Fruit fly (Drosophila melanogaster) whole organism, wandering third instar larva: ENCODE results near the gene Cyp4d2.

Experiments used
- Abd-B ChIP-seq: fragments of >200 bp; optimal IDR thresholded peaks from 2 replicates; lab custom pipeline; 2017; ENCODE audit warnings: missing biosample characterization, missing genetic modification characterization
- Hr83 ChIP-seq: fragments of 200-300 bp; sonication (Bioruptor generic); optimal IDR thresholded peaks from 2 replicates; lab custom pipeline; 2016; ENCODE audit warnings: missing biosample characterization, mild to moderate bottlenecking, missing genetic modification characterization, moderate library complexity; ENCODE audit not compliant: poor library complexity, severe bottlenecking
- Myc ChIP-seq: fragments of >200 bp; optimal IDR thresholded peaks from 2 replicates; lab custom pipeline; 2017
- usp ChIP-seq: fragments of >200 bp; optimal IDR thresholded peaks from 2 replicates; lab custom pipeline; 2017; ENCODE audit warnings: missing biosample characterization, missing genetic modification characterization

DNA sequence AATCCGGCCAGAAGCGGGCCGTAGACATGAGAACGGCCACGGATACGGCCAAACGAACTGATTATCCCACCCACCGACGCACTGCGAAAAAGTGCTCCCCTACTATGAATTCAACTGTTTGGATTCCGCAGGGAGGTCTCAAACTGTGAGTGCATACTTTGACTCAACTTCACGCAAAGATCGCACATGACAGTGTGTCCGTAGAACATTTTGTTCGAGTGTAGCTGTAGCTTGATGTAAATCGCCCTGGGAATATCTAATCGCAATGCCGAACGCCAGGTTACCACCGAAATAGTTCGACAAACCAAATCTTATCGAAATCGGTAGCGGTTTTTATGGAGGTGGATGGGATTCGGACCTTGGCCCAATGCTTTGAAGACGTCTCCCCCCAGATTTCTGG, 14.8 kb upstream of the Cyp4d2 start:
- TF ChIP-seq usp (GFP tag; lab: Kevin White, UChicago) (no peak), Hr83 (no peak), Abd-B (GFP tag; lab: Kevin White, UChicago) (no peak), Myc (lab: Kevin White, UChicago) (no peak)
